Worm (Caenorhabditis elegans): Measurements from ENCODE around the gene F19G12.3.
"Not testable (repeated sequence)": the region's sequence is repeated elsewhere in the genome, so short reads cannot be mapped to it uniquely, and the experiment has no call there.

F19G12.3 gene

ce11 chrX:1395793-1396192 lies 28.8 kb upstream of the F19G12.3 start:
- no peak for TF ChIP-seq hlh-12 (tag; optimal IDR thresholded peaks at IDR 0.05)
- TF ChIP-seq athp-1 (tag; optimal IDR thresholded peaks at IDR 0.05), result no peak
- 0 out of 2 replicates have a peak, but pooled peaks have one; percentile 8 for TF ChIP-seq lir-1 (GFP tag; conservative IDR thresholded peaks at IDR 0.05)
- TF ChIP-seq K11D2.4 (GFP tag; IDR thresholded peaks at IDR 0.05), result 0 out of 2 replicates have a peak, but pooled peaks have one; percentile 32
- no peak for TF ChIP-seq let-526 (GFP tag; IDR thresholded peaks at IDR 0.05)
- peak; percentile 38 for TF ChIP-seq somi-1 (GFP tag; optimal IDR thresholded peaks at IDR 0.05)
- no peak for TF ChIP-seq cebp-1 (GFP tag; IDR thresholded peaks at IDR 0.05)
- peak; percentile 32 for TF ChIP-seq cebp-1 (tag; optimal IDR thresholded peaks at IDR 0.05)
- TF ChIP-seq K12H6.12 (tag; optimal IDR thresholded peaks at IDR 0.05), result peak; percentile 30
- peak; percentile 51 for TF ChIP-seq atf-7 (tag; optimal IDR thresholded peaks at IDR 0.05)
- TF ChIP-seq lin-26 (GFP tag; IDR thresholded peaks at IDR 0.05), result no peak
- peak; percentile 27 for TF ChIP-seq lin-40 (tag; optimal IDR thresholded peaks at IDR 0.05)

ce11 chrX:1397516-1397915 lies 27.1 kb upstream of the F19G12.3 start, which contains the start of gene H39E20.1:
TSS of gene H39E20.1 (minus strand) at chrX:1397616.
- TF ChIP-seq xnd-1 (tag; optimal IDR thresholded peaks at IDR 0.05), result peak; percentile 30
- TF ChIP-seq efl-1 (GFP tag; optimal IDR thresholded peaks at IDR 0.05), result peak; percentile 51
- 0 out of 2 replicates have a peak, but pooled peaks have one; percentile 32 for TF ChIP-seq madf-8 (GFP tag; conservative IDR thresholded peaks at IDR 0.05)
- no peak for TF ChIP-seq tbp1 (GFP tag; optimal IDR thresholded peaks at IDR 0.05)

- TF ChIP-seq let-526 (GFP tag; IDR thresholded peaks at IDR 0.05), result no peak
- no peak for TF ChIP-seq tbx-9 (tag; optimal IDR thresholded peaks at IDR 0.05; ENCODE audit: borderline replicate concordance)
- TF ChIP-seq snpc-3.4 (tag; optimal IDR thresholded peaks at IDR 0.05), result no peak
- no peak for TF ChIP-seq let-607 (tag; optimal IDR thresholded peaks at IDR 0.05)
- no peak for TF ChIP-seq mxl-1 (tag; optimal IDR thresholded peaks at IDR 0.05)
- TF ChIP-seq B0336.3 (GFP tag; IDR thresholded peaks at IDR 0.05), result no peak
- no peak for TF ChIP-seq ceh-40 (GFP tag; IDR thresholded peaks at IDR 0.05)
- no peak for TF ChIP-seq lin-26 (GFP tag; IDR thresholded peaks at IDR 0.05)
- TF ChIP-seq cebp-1 (GFP tag; IDR thresholded peaks at IDR 0.05), result no peak
- TF ChIP-seq cebp-1 (tag; optimal IDR thresholded peaks at IDR 0.05), result no peak
These were observed 23.4 kb upstream of the F19G12.3 start, which contains the start of gene ZK402.5 for ce11 chrX:1401259-1401658. TSS of gene ZK402.5 (minus strand) at chrX:1401359.

- TF ChIP-seq mel-28 (tag; optimal IDR thresholded peaks at IDR 0.05; ENCODE audit: borderline replicate concordance); ztf-22 (GFP tag; optimal IDR thresholded peaks at IDR 0.05); F57C9.4 (tag; optimal IDR thresholded peaks at IDR 0.05): not testable (repeated sequence)
These were observed 21.2 kb upstream of the F19G12.3 start, which contains the start of gene ZK402.2 for ce11 chrX:1403444-1403843. TSS of gene ZK402.2 (plus strand) at chrX:1403744.

ce11 chrX:1403971-1404370 lies 20.6 kb upstream of the F19G12.3 start, which contains the start of gene ZK402.1:
TSS of gene ZK402.1 (plus strand) at chrX:1404271.
- TF ChIP-seq Y56A3A.18 (GFP tag; IDR thresholded peaks at IDR 0.05); ztf-18 (tag; optimal IDR thresholded peaks at IDR 0.05); T26A5.8 (tag; optimal IDR thresholded peaks at IDR 0.05): not testable (repeated sequence)

ce11 chrX:1409224-1409623 lies 15.4 kb upstream of the F19G12.3 start:
- TF ChIP-seq F22D6.2 (tag; optimal IDR thresholded peaks at IDR 0.05), result no peak
- no peak for TF ChIP-seq F37B4.10 (GFP tag; IDR thresholded peaks at IDR 0.05)
- no peak for TF ChIP-seq aptf-2 (GFP tag; conservative IDR thresholded peaks at IDR 0.05)
- no peak for TF ChIP-seq nhr-90 (tag; optimal IDR thresholded peaks at IDR 0.05)
- no peak for TF ChIP-seq madf-6 (GFP tag; IDR thresholded peaks at IDR 0.05)
- no peak for TF ChIP-seq unc-130 (GFP tag; optimal IDR thresholded peaks at IDR 0.05)
- TF ChIP-seq F39B2.1 (GFP tag; IDR thresholded peaks at IDR 0.05), result no peak
- TF ChIP-seq zim-3 (tag; optimal IDR thresholded peaks at IDR 0.05), result no peak
- no peak for TF ChIP-seq dpff-1 (tag; optimal IDR thresholded peaks at IDR 0.05)
- no peak for TF ChIP-seq ztf-28 (GFP tag; IDR thresholded peaks at IDR 0.05)
- TF ChIP-seq B0019.2 (GFP tag; conservative IDR thresholded peaks at IDR 0.05), result no peak
- no peak for TF ChIP-seq ZK185.1 (tag; optimal IDR thresholded peaks at IDR 0.05; ENCODE audit: poor library complexity, severe bottlenecking)
- TF ChIP-seq sptf-2 (GFP tag; optimal IDR thresholded peaks at IDR 0.05), result no peak
- TF ChIP-seq ztf-26 (tag; optimal IDR thresholded peaks at IDR 0.05), result no peak

All from whole organism, young adult.